Fruit fly (Drosophila melanogaster) whole organism, pupa: ENCODE measurements around the gene CG14451.
A peak's percentile ranks its signal among the peaks of the same experiment; 100 is the strongest.

ENCODE experiments used
- CG10348 ChIP-seq: fragments of 200-800 bp; sonication (Bioruptor generic); IDR thresholded peaks from 2 replicates; pipeline ENCODE4 v1.3.6; 2022; ENCODE audit warnings: missing biosample characterization, missing genetic modification characterization
- CG12605 ChIP-seq: fragments of 200-800 bp; sonication (Bioruptor generic); IDR thresholded peaks from 2 replicates; pipeline ENCODE4 v1.3.6; 2022; ENCODE audit warnings: missing biosample characterization, missing genetic modification characterization
- CG13204 ChIP-seq: fragments of 200-800 bp; sonication (Bioruptor generic); optimal IDR thresholded peaks from 2 replicates; lab custom pipeline; 2018; ENCODE audit warnings: missing biosample characterization, mild to moderate bottlenecking, missing genetic modification characterization, moderate library complexity
- CG14655 ChIP-seq: fragments of 200-800 bp; sonication (Bioruptor generic); optimal IDR thresholded peaks from 3 replicates; lab custom pipeline; 2017; ENCODE audit warnings: mild to moderate bottlenecking, missing biosample characterization, missing genetic modification reagents, missing genetic modification characterization
- CG15710 ChIP-seq: fragments of 200-800 bp; sonication (Bioruptor generic); optimal IDR thresholded peaks from 2 replicates; lab custom pipeline; 2018; ENCODE audit warnings: missing biosample characterization, mild to moderate bottlenecking, missing genetic modification characterization, moderate library complexity
- CG17806 ChIP-seq: fragments of 200-800 bp; sonication (Bioruptor generic); optimal IDR thresholded peaks from 2 replicates; lab custom pipeline; 2018; ENCODE audit warnings: missing biosample characterization, mild to moderate bottlenecking, missing genetic modification characterization, moderate library complexity
- CG32121 ChIP-seq: fragments of 200-800 bp; sonication (Bioruptor generic); IDR thresholded peaks from 2 replicates; pipeline ENCODE4 v1.3.6; 2022; ENCODE audit warnings: missing biosample characterization, missing genetic modification characterization
- CG34367 ChIP-seq: fragments of 200-800 bp; sonication (Bioruptor generic); optimal IDR thresholded peaks from 2 replicates; lab custom pipeline; 2018; ENCODE audit warnings: missing biosample characterization, mild to moderate bottlenecking, missing genetic modification characterization
- CG4496 ChIP-seq: fragments of 200-800 bp; sonication (Bioruptor generic); IDR thresholded peaks from 3 replicates; pipeline ENCODE4 v1.3.6; 2022; ENCODE audit warnings: missing biosample characterization, missing genetic modification characterization
- CG8159 ChIP-seq: fragments of 200-800 bp; sonication (Bioruptor generic); optimal IDR thresholded peaks from 3 replicates; lab custom pipeline; 2018; ENCODE audit warnings: missing biosample characterization, mild to moderate bottlenecking, missing genetic modification characterization, moderate library complexity
- CG8301 ChIP-seq: fragments of 200-800 bp; sonication (Bioruptor generic); optimal IDR thresholded peaks from 2 replicates; lab custom pipeline; 2018; ENCODE audit warnings: missing biosample characterization, mild to moderate bottlenecking, missing genetic modification characterization
- CG9948 ChIP-seq: fragments of 200-800 bp; sonication (Bioruptor generic); optimal IDR thresholded peaks from 2 replicates; lab custom pipeline; 2018; ENCODE audit warnings: missing biosample characterization, mild to moderate bottlenecking, missing genetic modification characterization, moderate library complexity
- D1 ChIP-seq: fragments of 200-800 bp; sonication (Bioruptor generic); optimal IDR thresholded peaks from 2 replicates; lab custom pipeline; 2018; ENCODE audit warnings: missing biosample characterization, mild to moderate bottlenecking, missing genetic modification characterization, moderate library complexity
- EcR ChIP-seq: fragments of 200-800 bp; sonication (Bioruptor generic); optimal IDR thresholded peaks from 3 replicates; lab custom pipeline; 2019; ENCODE audit warnings: missing biosample characterization, missing genetic modification characterization, mild to moderate bottlenecking, moderate library complexity, missing genetic modification reagents
- Ets98B ChIP-seq: fragments of 200-800 bp; sonication (Bioruptor generic); IDR thresholded peaks from 2 replicates; pipeline ENCODE4 v1.3.6; 2022; ENCODE audit warnings: missing biosample characterization, missing genetic modification characterization
- Pif1A ChIP-seq: fragments of 200-800 bp; sonication (Bioruptor generic); optimal IDR thresholded peaks from 3 replicates; lab custom pipeline; 2016; ENCODE audit warnings: missing biosample characterization, missing genetic modification characterization
- Pif1B ChIP-seq: fragments of 200-800 bp; sonication (Bioruptor generic); optimal IDR thresholded peaks from 3 replicates; lab custom pipeline; 2016; ENCODE audit warnings: missing biosample characterization, missing genetic modification characterization
- Snoo ChIP-seq: fragments of 200-800 bp; sonication (Bioruptor generic); optimal IDR thresholded peaks from 3 replicates; lab custom pipeline; 2017; ENCODE audit warnings: missing biosample characterization, mild to moderate bottlenecking, missing genetic modification characterization, inconsistent platforms
- fd96Ca ChIP-seq: fragments of 200-800 bp; sonication (Bioruptor generic); IDR thresholded peaks from 3 replicates; pipeline ENCODE4 v1.3.6; 2022; ENCODE audit warnings: missing biosample characterization, missing genetic modification characterization
- gl ChIP-seq: fragments of 200-800 bp; sonication (Bioruptor generic); optimal IDR thresholded peaks from 2 replicates; lab custom pipeline; 2018; ENCODE audit warnings: missing biosample characterization, mild to moderate bottlenecking, missing genetic modification characterization
- rn ChIP-seq: fragments of 200-800 bp; sonication (Bioruptor generic); IDR thresholded peaks from 2 replicates; pipeline ENCODE4 v1.3.6; 2022; ENCODE audit warnings: missing biosample characterization, missing genetic modification characterization

Gene CG14451

DNA sequence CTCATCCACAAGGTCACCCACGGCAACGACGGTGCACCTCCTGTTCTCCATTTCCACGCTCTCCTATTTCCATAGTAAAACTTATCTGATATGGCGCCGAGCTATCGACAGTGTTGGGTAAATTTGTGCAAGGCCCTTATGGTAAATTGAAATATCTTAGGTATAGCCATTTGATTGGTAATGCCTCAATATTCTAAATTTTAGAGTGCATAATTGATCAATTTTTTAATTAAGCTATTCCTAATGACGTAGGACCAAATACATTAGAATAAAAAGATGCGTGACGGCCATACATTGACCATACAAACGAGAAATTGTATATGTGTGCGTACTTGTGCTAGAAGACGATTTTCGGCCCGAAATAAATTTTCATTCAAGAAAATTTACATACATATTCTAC lies at the start of gene CG14451:
TSS of gene CG14451 (minus strand) at position 101 of the 400 bp plus-strand sequence.
- TF ChIP-seq CG9948 (no peak), Snoo (tag; lab: Kevin White, UChicago) (no peak), CG17806 (no peak), EcR (no peak), CG4496 (GFP tag; lab: Robert Waterston, UW) (no peak)

- TF ChIP-seq CG17806 (no peak), CG8159 (tag; lab: Kevin White, UChicago) (no peak), Pif1A (GFP tag; lab: Kevin White, UChicago) (no peak), EcR (no peak), CG9948 (no peak), CG4496 (GFP tag; lab: Robert Waterston, UW) (0 out of 3 replicates have a peak, but pooled peaks have one; percentile 1), CG32121 (GFP tag; lab: Robert Waterston, UW) (no peak)
Observed at dm6 chr3L:22749987-22750386, 28.1 kb upstream of the CG14451 start.

DNA sequence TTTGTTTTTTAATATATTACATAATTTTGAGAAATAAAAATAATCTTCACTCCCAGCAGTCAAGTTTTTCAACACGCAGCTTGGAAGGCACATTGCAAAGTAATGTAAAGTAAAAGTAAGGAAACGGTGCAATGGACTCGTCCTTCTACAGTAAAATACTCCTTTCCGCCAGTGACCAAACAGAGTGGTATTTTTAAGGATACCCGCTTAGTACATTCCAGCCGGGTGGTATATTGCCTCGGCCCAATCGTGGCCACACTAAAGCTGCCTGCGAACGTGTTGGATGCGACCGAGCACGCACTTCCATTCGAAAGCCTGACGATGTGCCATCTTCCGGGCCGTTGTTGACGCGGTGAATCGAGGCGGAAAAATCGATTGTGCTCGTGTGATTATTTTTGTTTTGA lies 27.3 kb upstream of the CG14451 start, which contains the start of gene SPoCk:
TSS of gene SPoCk (plus strand) at position 298 of the 404 bp plus-strand sequence.
- TF ChIP-seq CG13204 (GFP tag; lab: Kevin White, UChicago) (peak; percentile 22), CG8301 (no peak), EcR (no peak), Snoo (tag; lab: Kevin White, UChicago) (no peak), CG15710 (tag; lab: Kevin White, UChicago) (no peak), CG9948 (no peak), fd96Ca (GFP tag; lab: Robert Waterston, UW) (no peak), D1 (peak; percentile 76), CG32121 (GFP tag; lab: Robert Waterston, UW) (no peak), CG8159 (tag; lab: Kevin White, UChicago) (peak; percentile 8), CG12605 (GFP tag; lab: Robert Waterston, UW) (0 out of 2 replicates have a peak, but pooled peaks have one; percentile 15), CG17806 (no peak), Ets98B (GFP tag; lab: Robert Waterston, UW) (no peak), CG4496 (GFP tag; lab: Robert Waterston, UW) (no peak)

dm6 chr3L:22742945-22743582 lies 21.2 kb upstream of the CG14451 start:
- TF ChIP-seq CG15710 (tag; lab: Kevin White, UChicago) (peak; percentile 2), CG32121 (GFP tag; lab: Robert Waterston, UW) (no peak), rn (GFP tag; lab: Robert Waterston, UW) (no peak), EcR (no peak), CG13204 (GFP tag; lab: Kevin White, UChicago) (no peak), Pif1A (GFP tag; lab: Kevin White, UChicago) (peak; percentile 13), fd96Ca (GFP tag; lab: Robert Waterston, UW) (no peak), CG4496 (GFP tag; lab: Robert Waterston, UW) (peak; percentile 74), CG8159 (tag; lab: Kevin White, UChicago) (peak; percentile 49), Ets98B (GFP tag; lab: Robert Waterston, UW) (no peak; the same call in 1 of the 2 replicates), CG9948 (peak; percentile 15), CG17806 (peak; percentile 22), CG12605 (GFP tag; lab: Robert Waterston, UW) (no peak; the same call in 1 of the 2 replicates), CG10348 (GFP tag; lab: Robert Waterston, UW) (no peak), CG8301 (peak; percentile 13), CG34367 (tag; lab: Kevin White, UChicago) (no peak), CG14655 (no peak), D1 (peak; percentile 54), Pif1B (GFP tag; lab: Kevin White, UChicago) (no peak), gl (tag; lab: Kevin White, UChicago) (no peak), Snoo (tag; lab: Kevin White, UChicago) (peak; percentile 10)

DNA sequence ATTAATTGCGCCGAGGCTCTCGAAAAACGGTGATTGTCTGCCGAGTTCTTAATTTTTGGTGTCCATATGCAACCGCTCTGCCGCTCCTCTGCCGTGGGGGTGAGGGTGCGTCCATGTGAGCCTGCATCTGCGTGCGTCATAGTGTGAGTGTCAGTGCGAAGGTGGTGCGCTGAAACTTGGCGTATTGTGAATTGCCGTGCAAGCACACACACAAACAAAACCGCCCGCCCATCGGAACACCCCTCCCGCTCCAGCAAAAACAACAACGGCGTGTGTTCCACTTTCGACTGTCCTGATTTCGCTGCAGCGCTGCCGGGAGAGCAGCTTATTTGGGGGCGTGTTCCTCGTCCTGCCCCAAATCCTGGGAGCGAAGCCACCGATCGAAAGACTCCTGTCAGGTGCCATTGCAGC lies 20.2 kb upstream of the CG14451 start:
- TF ChIP-seq CG4496 (GFP tag; lab: Robert Waterston, UW) (peak; percentile 74; the same call in 2 of the 3 replicates), CG13204 (GFP tag; lab: Kevin White, UChicago) (peak; percentile 77), CG17806 (no peak), EcR (peak; percentile 17)

DNA sequence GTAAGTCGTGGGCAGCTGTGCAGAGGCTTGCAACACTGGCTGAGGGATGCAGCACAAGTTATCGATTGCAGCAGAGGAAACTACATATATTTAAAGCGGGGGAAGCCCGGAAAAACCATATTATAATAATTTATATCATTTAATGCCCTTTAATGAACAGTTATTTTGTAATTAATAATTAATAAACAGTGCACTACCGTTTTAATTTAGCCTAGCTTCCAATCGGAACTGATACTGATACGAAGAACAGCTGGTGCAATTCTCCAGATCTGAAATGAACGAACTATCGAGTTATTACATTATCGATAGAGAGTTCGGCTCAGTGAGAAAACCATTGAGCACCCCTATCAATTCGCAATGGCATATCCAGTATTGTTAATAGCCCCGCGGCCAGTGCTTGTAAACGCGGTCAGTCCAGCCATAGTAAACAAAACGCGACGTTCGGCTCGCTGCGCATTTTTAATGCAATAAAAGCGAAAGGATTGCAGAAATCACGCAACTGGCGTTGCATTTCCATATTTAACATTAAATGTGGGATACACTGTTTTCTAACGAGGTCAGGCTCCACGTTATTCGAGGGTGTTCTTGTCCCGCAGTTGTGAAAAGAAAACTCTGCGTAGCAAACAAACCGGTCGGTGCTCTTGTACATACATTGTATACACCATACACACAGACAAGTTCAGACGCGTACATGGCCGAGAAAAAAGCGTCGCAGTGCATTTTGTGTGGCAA lies 19.7 kb upstream of the CG14451 start, which contains the start of gene CG7369:
TSS of gene CG7369 (plus strand) at position 405 of the 732 bp plus-strand sequence.
- TF ChIP-seq CG9948: peak; percentile 67
- peak; percentile 85 for TF ChIP-seq CG14655
- peak; percentile 71 for TF ChIP-seq CG17806
- peak; percentile 30 for TF ChIP-seq gl (tag; lab: Kevin White, UChicago)
- peak; percentile 82 for TF ChIP-seq CG32121 (GFP tag; lab: Robert Waterston, UW)
- peak; percentile 89 for TF ChIP-seq fd96Ca (GFP tag; lab: Robert Waterston, UW)
- TF ChIP-seq Ets98B (GFP tag; lab: Robert Waterston, UW): peak; percentile 74
- TF ChIP-seq D1: no peak
- no peak for TF ChIP-seq CG13204 (GFP tag; lab: Kevin White, UChicago)
- peak; percentile 84 for TF ChIP-seq Pif1B (GFP tag; lab: Kevin White, UChicago)
- peak; percentile 82 for TF ChIP-seq CG15710 (tag; lab: Kevin White, UChicago)
- TF ChIP-seq CG12605 (GFP tag; lab: Robert Waterston, UW): peak; percentile 52; the same call in 1 of the 2 replicates
- TF ChIP-seq CG8159 (tag; lab: Kevin White, UChicago): peak; percentile 81
- peak; percentile 70 for TF ChIP-seq CG34367 (tag; lab: Kevin White, UChicago)
- peak; percentile 64 for TF ChIP-seq CG8301
- TF ChIP-seq CG4496 (GFP tag; lab: Robert Waterston, UW): peak; percentile 84
- TF ChIP-seq CG10348 (GFP tag; lab: Robert Waterston, UW): peak; percentile 75
- TF ChIP-seq Snoo (tag; lab: Kevin White, UChicago): peak; percentile 87
- TF ChIP-seq Pif1A (GFP tag; lab: Kevin White, UChicago): peak; percentile 82
- TF ChIP-seq EcR: peak; percentile 53
- TF ChIP-seq rn (GFP tag; lab: Robert Waterston, UW): no peak; the same call in none of the 2 replicates
- TF ChIP-seq, all 21 proteins: peak for 18
